Worm (Caenorhabditis elegans) whole organism, early embryonic: ENCODE results near the gene Y69H2.10.
A peak's percentile ranks its signal among the peaks of the same experiment; 100 is the strongest.

Source experiments
- B0310.2 ChIP-seq: sonication (generic microtip); optimal IDR thresholded peaks from 2 replicates; lab custom pipeline; 2016; ENCODE audit warnings: mild to moderate bottlenecking, missing genetic modification characterization, missing compliant biosample characterization
- F13C5.2 ChIP-seq: sonication (generic microtip); optimal IDR thresholded peaks from 2 replicates; lab custom pipeline; 2017; ENCODE audit warnings: mild to moderate bottlenecking, missing genetic modification characterization, inconsistent platforms, missing compliant biosample characterization
- flt-1 ChIP-seq: fragments of 200-800 bp; sonication (Bioruptor generic); IDR thresholded peaks from 2 replicates; pipeline ENCODE4 v1.3.6; 2022; ENCODE audit warnings: missing genetic modification characterization, missing compliant biosample characterization
- tbx-11 ChIP-seq: fragments of 200-800 bp; sonication (Bioruptor generic); IDR thresholded peaks from 2 replicates; pipeline ENCODE4 v1.3.6; 2022; ENCODE audit warnings: missing genetic modification characterization, missing compliant biosample characterization
- tbx-37 ChIP-seq: fragments of 200-800 bp; sonication (Bioruptor generic); conservative IDR thresholded peaks from 2 replicates; pipeline ENCODE4 v1.3.6; 2022; ENCODE audit warnings: missing genetic modification reagents, missing genetic modification characterization, missing compliant biosample characterization

DNA sequence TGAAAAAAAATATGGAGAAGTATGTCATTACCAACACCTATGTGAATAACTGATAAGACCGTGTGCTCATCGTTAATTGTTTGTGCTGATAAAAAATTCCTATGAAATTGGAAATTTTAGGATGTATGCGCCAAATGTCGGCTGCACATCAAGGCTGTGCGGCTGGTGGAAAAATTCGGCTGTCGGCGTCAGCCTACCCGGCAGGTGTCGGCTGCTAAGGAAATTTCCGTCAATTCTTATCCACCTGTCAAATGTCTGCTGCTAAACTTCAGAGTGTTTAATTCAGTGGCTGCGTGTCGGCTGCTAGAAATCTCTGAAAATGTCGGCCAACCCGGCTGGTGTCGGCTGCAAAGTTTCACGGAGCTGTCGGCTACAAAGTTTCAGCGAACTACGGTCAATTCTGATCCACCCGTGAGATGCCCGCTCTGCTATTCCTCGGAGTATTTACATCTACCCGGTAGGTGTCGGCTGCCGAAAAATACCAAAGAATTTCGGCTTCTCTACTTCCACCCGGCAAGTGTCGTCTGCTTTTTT, 49.9 kb downstream of the Y69H2.10 start, which contains the start of gene Y17D7C.2:
- TF ChIP-seq F13C5.2 (no peak), tbx-37 (no peak), B0310.2 (tag; lab: Kevin White, UChicago) (no peak), flt-1 (GFP tag; lab: Robert Waterston, UW) (peak; percentile 44; the same call in 1 of the 2 replicates), tbx-11 (peak; percentile 52; the same call in 1 of the 2 replicates)
